Fruit fly (Drosophila melanogaster): ENCODE results near the gene CG5888.

DNA sequence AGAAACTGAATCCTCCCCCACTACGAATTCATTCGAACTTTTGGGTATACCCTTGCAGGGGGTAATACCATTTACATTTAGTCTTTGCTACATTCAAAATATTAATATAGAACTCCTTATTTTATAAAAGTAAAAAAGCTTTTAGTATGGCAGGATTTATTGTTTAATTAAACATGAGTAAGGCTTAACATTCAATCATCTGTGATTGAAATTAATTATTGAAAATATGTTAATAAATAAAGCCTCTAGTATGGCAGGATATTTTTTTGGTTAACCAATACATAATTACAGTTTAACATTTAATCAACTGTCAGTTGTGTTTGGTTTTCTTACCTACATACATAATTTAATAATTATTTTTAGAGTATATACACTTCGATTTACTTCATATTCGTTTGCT is 73.6 kb downstream of the CG5888 start:
- TF ChIP-seq Sin3A (optimal IDR thresholded peaks at IDR 0.05) (no peak), Myc (optimal IDR thresholded peaks at IDR 0.05) (no peak), insv (optimal IDR thresholded peaks at IDR 0.05) (no peak), ttk (optimal IDR thresholded peaks at IDR 0.05) (no peak), h (optimal IDR thresholded peaks at IDR 0.05) (no peak)
